Worm (Caenorhabditis elegans) whole organism, L1 larva: ENCODE data around the gene ZC21.8.

Experiments used
- C04F5.9 ChIP-seq: sonication (generic microtip); optimal IDR thresholded peaks from 2 replicates; lab custom pipeline; 2016; ENCODE audit warnings: missing genetic modification characterization, missing compliant biosample characterization
- C34B4.2 ChIP-seq: sonication (generic microtip); optimal IDR thresholded peaks from 2 replicates; lab custom pipeline; 2017; ENCODE audit warnings: mild to moderate bottlenecking, missing genetic modification characterization, missing compliant biosample characterization
- Y116A8C.19 ChIP-seq: sonication (generic microtip); optimal IDR thresholded peaks from 2 replicates; lab custom pipeline; 2016; ENCODE audit warnings: missing compliant biosample characterization, missing genetic modification characterization, borderline replicate concordance
- aha-1 ChIP-seq: fragments of 150-350 bp; optimal IDR thresholded peaks from 2 replicates; lab custom pipeline; 2014; ENCODE audit warnings: missing biosample characterization, missing genetic modification characterization
- alr-1 ChIP-seq: fragments of 200-800 bp; sonication (Bioruptor generic); optimal IDR thresholded peaks from 2 replicates; lab custom pipeline; 2018; ENCODE audit warnings: borderline replicate concordance, mild to moderate bottlenecking, missing genetic modification characterization, missing compliant biosample characterization
- blmp-1 ChIP-seq: fragments of 150-350 bp; optimal IDR thresholded peaks from 2 replicates; lab custom pipeline; 2014; ENCODE audit warnings: missing biosample characterization, missing genetic modification characterization
- ceh-63 ChIP-seq: fragments of 200-800 bp; sonication (Bioruptor generic); optimal IDR thresholded peaks from 2 replicates; lab custom pipeline; 2018; ENCODE audit warnings: mild to moderate bottlenecking, missing genetic modification characterization, missing compliant biosample characterization
- ceh-82 ChIP-seq, 3 experiments: fragments of 150-350 bp in 1 of 3; sonication (generic microtip) in 2 of 3; optimal IDR thresholded peaks; 2 replicates each; lab custom pipeline; 2014 to 2017; ENCODE audit warnings: missing biosample characterization in 3 of 3, missing genetic modification characterization in 3 of 3
- ceh-88 ChIP-seq: fragments of 200-800 bp; sonication (Bioruptor generic); IDR thresholded peaks from 2 replicates; pipeline ENCODE4 v1.3.6; 2022; ENCODE audit warnings: missing genetic modification characterization, missing compliant biosample characterization
- ceh-90 ChIP-seq: sonication (generic microtip); optimal IDR thresholded peaks from 2 replicates; lab custom pipeline; 2016; ENCODE audit warnings: missing genetic modification characterization, missing compliant biosample characterization
- egl-13 ChIP-seq: sonication (generic microtip); optimal IDR thresholded peaks from 2 replicates; lab custom pipeline; 2016; ENCODE audit warnings: missing genotype, missing genetic modification reagents, missing genetic modification characterization, missing compliant biosample characterization
- egl-27 ChIP-seq, 2 experiments: fragments of 150-350 bp in 1 of 2; sonication (generic microtip); optimal IDR thresholded peaks; 3 replicates each; lab custom pipeline; 2017 to 2018; ENCODE audit warnings: missing biosample characterization in 2 of 2, missing genetic modification characterization in 2 of 2, missing genetic modification reagents in 2 of 2
- elt-2 ChIP-seq: sonication (generic microtip); optimal IDR thresholded peaks from 2 replicates; lab custom pipeline; 2016; ENCODE audit warnings: missing genetic modification characterization, mild to moderate bottlenecking, inconsistent platforms, missing compliant biosample characterization, missing genetic modification reagents
- elt-3 ChIP-seq, 6 experiments: fragments of 150-350 bp in 1 of 6; sonication (generic microtip); optimal IDR thresholded peaks; 2 replicates each; lab custom pipeline; 2017 to 2018; ENCODE audit warnings: missing biosample characterization in 6 of 6, missing genetic modification characterization in 6 of 6, inconsistent platforms in 1 of 6
- fkh-10 ChIP-seq: sonication (generic microtip); optimal IDR thresholded peaks from 2 replicates; lab custom pipeline; 2017; ENCODE audit warnings: missing biosample characterization, missing genetic modification reagents, missing genetic modification characterization
- fkh-4 ChIP-seq: sonication (generic microtip); optimal IDR thresholded peaks from 2 replicates; lab custom pipeline; 2016; ENCODE audit warnings: missing compliant biosample characterization, missing genetic modification characterization, borderline replicate concordance
- fos-1 ChIP-seq: fragments of 150-350 bp; optimal IDR thresholded peaks from 2 replicates; lab custom pipeline; 2014; ENCODE audit warnings: missing biosample characterization, missing genetic modification characterization
- grh-1 ChIP-seq: fragments of 200-800 bp; sonication (Bioruptor generic); IDR thresholded peaks from 2 replicates; pipeline ENCODE4 v1.3.6; 2022; ENCODE audit warnings: missing genetic modification reagents, missing genetic modification characterization, missing compliant biosample characterization
- hpl-2 ChIP-seq: fragments of 150-350 bp; optimal IDR thresholded peaks from 2 replicates; lab custom pipeline; 2014; ENCODE audit warnings: missing biosample characterization, missing genetic modification reagents, missing genetic modification characterization
- jun-1 ChIP-seq: fragments of 150-350 bp; optimal IDR thresholded peaks from 2 replicates; lab custom pipeline; 2014; ENCODE audit warnings: missing biosample characterization, missing genetic modification reagents, missing genetic modification characterization
- lin-39 ChIP-seq: fragments of 150-350 bp; optimal IDR thresholded peaks from 2 replicates; lab custom pipeline; 2014; ENCODE audit warnings: missing biosample characterization, missing genetic modification reagents, missing genetic modification characterization
- lir-3 ChIP-seq: sonication (generic microtip); optimal IDR thresholded peaks from 2 replicates; lab custom pipeline; 2016; ENCODE audit warnings: mild to moderate bottlenecking, missing genetic modification characterization, moderate library complexity, missing compliant biosample characterization; ENCODE audit not compliant: poor library complexity
- mdl-1 ChIP-seq, 2 experiments: fragments of 150-350 bp; optimal IDR thresholded peaks; 2 replicates each; lab custom pipeline; 2014 to 2017; ENCODE audit warnings: missing biosample characterization in 2 of 2, missing genetic modification characterization in 2 of 2, inconsistent platforms in 1 of 2
- mef-2 ChIP-seq: fragments of 150-350 bp; optimal IDR thresholded peaks from 2 replicates; lab custom pipeline; 2014; ENCODE audit warnings: missing biosample characterization, missing genetic modification characterization
- mep-1 ChIP-seq: fragments of 150-350 bp; optimal IDR thresholded peaks from 2 replicates; lab custom pipeline; 2014; ENCODE audit warnings: missing biosample characterization, missing genetic modification characterization
- nhr-11 ChIP-seq: fragments of 150-350 bp; optimal IDR thresholded peaks from 2 replicates; lab custom pipeline; 2014; ENCODE audit warnings: missing biosample characterization, missing genetic modification characterization
- nhr-237 ChIP-seq: fragments of 150-350 bp; optimal IDR thresholded peaks from 2 replicates; lab custom pipeline; 2014; ENCODE audit warnings: missing biosample characterization, missing genetic modification characterization
- nhr-71 ChIP-seq: sonication (generic microtip); optimal IDR thresholded peaks from 2 replicates; lab custom pipeline; 2016; ENCODE audit warnings: mild to moderate bottlenecking, missing genetic modification characterization, moderate library complexity, missing compliant biosample characterization
- nhr-84 ChIP-seq: sonication (generic microtip); optimal IDR thresholded peaks from 2 replicates; lab custom pipeline; 2017; ENCODE audit warnings: missing biosample characterization, missing genetic modification characterization
- nhr-85 ChIP-seq: sonication (generic microtip); peaks from one replicate; lab custom pipeline; 2016; ENCODE audit warnings: missing genetic modification characterization, inconsistent platforms, missing compliant biosample characterization
- nhr-90 ChIP-seq: sonication (generic microtip); optimal IDR thresholded peaks from 2 replicates; lab custom pipeline; 2016; ENCODE audit warnings: mild to moderate bottlenecking, missing genetic modification characterization, missing compliant biosample characterization; ENCODE audit not compliant: poor library complexity
- pax-3 ChIP-seq: fragments of 200-800 bp; sonication (Bioruptor generic); optimal IDR thresholded peaks from 2 replicates; lab custom pipeline; 2018; ENCODE audit warnings: mild to moderate bottlenecking, missing genetic modification characterization, moderate library complexity, missing compliant biosample characterization
- rnt-1 ChIP-seq: sonication (generic microtip); optimal IDR thresholded peaks from 2 replicates; lab custom pipeline; 2016; ENCODE audit warnings: mild to moderate bottlenecking, missing genetic modification characterization, moderate library complexity, missing compliant biosample characterization
- sox-4 ChIP-seq: sonication (generic microtip); optimal IDR thresholded peaks from 2 replicates; lab custom pipeline; 2016; ENCODE audit warnings: missing genetic modification characterization, missing compliant biosample characterization
- sptf-1 ChIP-seq: fragments of 150-350 bp; optimal IDR thresholded peaks from 2 replicates; lab custom pipeline; 2014; ENCODE audit warnings: missing biosample characterization, missing genetic modification characterization
- unc-130 ChIP-seq: fragments of 150-350 bp; optimal IDR thresholded peaks from 2 replicates; lab custom pipeline; 2017; ENCODE audit warnings: missing biosample characterization, missing genetic modification characterization, inconsistent platforms
- unc-62 ChIP-seq: fragments of 150-350 bp; optimal IDR thresholded peaks from 2 replicates; lab custom pipeline; 2014; ENCODE audit warnings: missing biosample characterization, missing genetic modification reagents, missing genetic modification characterization
- vab-15 ChIP-seq: sonication (generic microtip); optimal IDR thresholded peaks from 2 replicates; lab custom pipeline; 2017; ENCODE audit warnings: missing genotype, mild to moderate bottlenecking, missing genetic modification characterization, missing compliant biosample characterization
- zag-1 ChIP-seq: fragments of 150-350 bp; optimal IDR thresholded peaks from 2 replicates; lab custom pipeline; 2014; ENCODE audit warnings: missing biosample characterization, missing genetic modification characterization
- zip-4 ChIP-seq: fragments of 200-800 bp; sonication (Bioruptor generic); optimal IDR thresholded peaks from 2 replicates; lab custom pipeline; 2018; ENCODE audit warnings: mild to moderate bottlenecking, missing genetic modification characterization, moderate library complexity, missing compliant biosample characterization
- ztf-11 ChIP-seq, 2 experiments: sonication (generic microtip); optimal IDR thresholded peaks; 2 replicates each; lab custom pipeline; 2016 to 2017; ENCODE audit warnings: missing genetic modification characterization in 2 of 2, missing biosample characterization in 1 of 2, missing compliant biosample characterization in 1 of 2
- ztf-4 ChIP-seq: fragments of 150-350 bp; optimal IDR thresholded peaks from 2 replicates; lab custom pipeline; 2014; ENCODE audit warnings: missing biosample characterization, missing genetic modification characterization

Gene ZC21.8

ce11 chrIII:8529002-8529401 lies 9.2 kb upstream of the ZC21.8 start (continued):
- peak; percentile 83 for TF ChIP-seq mep-1
- no peak for TF ChIP-seq ceh-63 (GFP tag; lab: Kevin White, UChicago)
- peak; percentile 87 for TF ChIP-seq nhr-71 (tag; lab: Kevin White, UChicago)
- no peak for TF ChIP-seq ztf-4 (tag; lab: Kevin White, UChicago)
- TF ChIP-seq lir-3 (tag; lab: Kevin White, UChicago): peak; percentile 88
- TF ChIP-seq elt-3 (tag; optimal IDR thresholded peaks at IDR 0.05; lab: Kevin White, UChicago): no peak
- TF ChIP-seq Y116A8C.19 (tag; lab: Kevin White, UChicago): no peak
- peak; percentile 83 for TF ChIP-seq fkh-4 (tag; lab: Kevin White, UChicago)
- TF ChIP-seq zip-4: peak; percentile 100
- TF ChIP-seq egl-27 (tag; optimal IDR thresholded peaks at IDR 0.05; lab: Kevin White, UChicago): no peak
- peak in 2 of 3 experiments; percentile 48 to 53 for TF ChIP-seq ceh-82 (tag; optimal IDR thresholded peaks at IDR 0.05; lab: Kevin White, UChicago)
- TF ChIP-seq nhr-237 (tag; lab: Kevin White, UChicago): peak; percentile 39
- TF ChIP-seq rnt-1: peak; percentile 89
- TF ChIP-seq jun-1 (tag; lab: Kevin White, UChicago): peak; percentile 43
- TF ChIP-seq vab-15 (tag; lab: Kevin White, UChicago): no peak
- no peak for TF ChIP-seq nhr-84 (tag; lab: Kevin White, UChicago)
- TF ChIP-seq pax-3 (tag; lab: Kevin White, UChicago): peak; percentile 65
- peak; percentile 49 for TF ChIP-seq C04F5.9
- peak; percentile 64 for TF ChIP-seq grh-1 (GFP tag; lab: Robert Waterston, UW)
- no peak for TF ChIP-seq hpl-2 (GFP tag; lab: Kevin White, UChicago)
- no peak for TF ChIP-seq ceh-88 (GFP tag; lab: Robert Waterston, UW)
- peak; percentile 12 for TF ChIP-seq elt-2
- TF ChIP-seq ceh-90 (tag; lab: Kevin White, UChicago): peak; percentile 89
- no peak for TF ChIP-seq C34B4.2 (tag; lab: Kevin White, UChicago)
- peak; percentile 74 for TF ChIP-seq nhr-90 (tag; lab: Kevin White, UChicago)
- peak; percentile 64 for TF ChIP-seq blmp-1
- TF ChIP-seq sox-4 (tag; lab: Kevin White, UChicago): peak; percentile 17
- TF ChIP-seq mef-2: no peak
- no peak for TF ChIP-seq aha-1
- TF ChIP-seq fos-1 (tag; lab: Kevin White, UChicago): no peak
- TF ChIP-seq, all 84 proteins: peak for 47

DNA sequence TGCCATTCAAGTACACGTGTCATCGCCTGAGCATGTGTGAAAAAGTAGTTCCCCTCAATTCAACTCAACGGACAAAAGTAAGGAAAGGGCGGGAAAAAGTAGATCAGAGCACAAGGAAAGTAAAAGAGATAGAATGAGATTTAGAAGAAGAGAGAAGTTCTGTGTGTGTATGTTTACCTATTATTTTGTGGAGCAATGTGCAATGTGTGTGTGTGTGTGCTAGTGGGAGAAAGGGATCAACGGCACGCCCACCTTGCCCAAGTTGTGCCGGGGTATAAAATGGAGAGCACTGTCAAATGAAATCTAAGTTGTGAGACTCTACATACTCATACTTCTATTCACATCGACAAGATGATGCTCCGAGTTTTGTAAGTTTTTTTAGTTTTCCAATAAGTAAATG lies 5.0 kb upstream of the ZC21.8 start, which contains the start of gene idpp-15:
TSS of gene idpp-15 (plus strand) at position 301 of the 400 bp plus-strand sequence.
- TF ChIP-seq ztf-11 (tag; optimal IDR thresholded peaks at IDR 0.05; lab: Kevin White, UChicago) (no peak), fkh-10 (GFP tag; lab: Kevin White, UChicago) (no peak), vab-15 (tag; lab: Kevin White, UChicago) (no peak), mdl-1 (tag; optimal IDR thresholded peaks at IDR 0.05; lab: Kevin White, UChicago) (no peak), mef-2 (no peak), zag-1 (tag; lab: Kevin White, UChicago) (no peak), ztf-4 (tag; lab: Kevin White, UChicago) (no peak), nhr-85 (no peak), lin-39 (tag; lab: Kevin White, UChicago) (no peak), unc-130 (tag; lab: Kevin White, UChicago) (no peak), Y116A8C.19 (tag; lab: Kevin White, UChicago) (no peak), nhr-11 (tag; lab: Kevin White, UChicago) (no peak), nhr-84 (tag; lab: Kevin White, UChicago) (no peak), C04F5.9 (no peak), unc-62 (no peak), egl-13 (tag; lab: Kevin White, UChicago) (no peak), sptf-1 (no peak), mep-1 (no peak), sox-4 (tag; lab: Kevin White, UChicago) (no peak), alr-1 (tag; lab: Kevin White, UChicago) (no peak)
